Fruit fly (Drosophila melanogaster) whole organism, wandering third instar larva: ENCODE measurements around the gene Atet.

Experiments
- dl ChIP-seq, 2 experiments: fragments of 175-275, 200-275 bp in 1 of 2; fragments of 200-275 bp in 1 of 2; sonication (Bioruptor generic); optimal IDR thresholded peaks; lab custom pipeline; 2018; ENCODE audit warnings: mild to moderate bottlenecking in 2 of 2, missing biosample characterization in 2 of 2, missing genetic modification characterization in 2 of 2, moderate library complexity in 2 of 2; ENCODE audit not compliant: partially characterized antibody in 2 of 2, insufficient read depth in 1 of 2
- fru ChIP-seq: fragments of 200-800 bp; sonication (Bioruptor generic); optimal IDR thresholded peaks from 3 replicates; lab custom pipeline; 2016; ENCODE audit warnings: missing biosample characterization, mild to moderate bottlenecking, missing genetic modification characterization

dm6 chr2L:4366652-4367051, 32.9 kb downstream of the Atet start:
- TF ChIP-seq dl (GFP tag; optimal IDR thresholded peaks at IDR 0.05; lab: Kevin White, UChicago; ENCODE audit: insufficient read depth in 1 of 2, partially characterized antibody in 2 of 2) (no peak), fru (GFP tag; lab: Kevin White, UChicago) (no peak)
